Worm (Caenorhabditis elegans) whole organism, L2 larva: ENCODE measurements around the gene rpl-3.

ENCODE experiments used
- nhr-11 ChIP-seq: fragments of 150-350 bp; optimal IDR thresholded peaks from 2 replicates; lab custom pipeline; 2014; ENCODE audit warnings: missing biosample characterization, missing genetic modification characterization
- snpc-4 ChIP-seq: fragments of 150-350 bp; optimal IDR thresholded peaks from 2 replicates; lab custom pipeline; 2014; ENCODE audit warnings: missing biosample characterization, missing genetic modification characterization
- ztf-1 ChIP-seq: fragments of 200-800 bp; sonication (Bioruptor generic); conservative IDR thresholded peaks from 2 replicates; pipeline ENCODE4 v1.3.6; 2022; ENCODE audit warnings: missing genetic modification characterization, missing compliant biosample characterization

ce11 chrIII:3902588-3903325 is 35.1 kb downstream of the rpl-3 start:
- TF ChIP-seq ztf-1 (GFP tag; lab: Robert Waterston, UW), result no peak
- TF ChIP-seq snpc-4, result no peak
- TF ChIP-seq nhr-11, result no peak
